Fruit fly (Drosophila melanogaster) whole organism, embryonic: Measurements from ENCODE around the gene Cdc16.
A peak's percentile ranks its signal among the peaks of the same experiment; 100 is the strongest.

Experiments used
- Atf6 ChIP-seq: fragments of 200-800 bp; sonication (Bioruptor generic); IDR thresholded peaks from 2 replicates; pipeline ENCODE4 v1.3.6; 2022; ENCODE audit warnings: missing biosample characterization, missing genetic modification characterization
- CG13123 ChIP-seq: fragments of 200-800 bp; sonication (Bioruptor generic); optimal IDR thresholded peaks from 2 replicates; lab custom pipeline; 2016; ENCODE audit warnings: missing biosample characterization, missing genetic modification characterization
- CG13424 ChIP-seq: fragments of 200-800 bp; sonication (Bioruptor generic); optimal IDR thresholded peaks from 2 replicates; lab custom pipeline; 2019; ENCODE audit warnings: missing biosample characterization, mild to moderate bottlenecking, missing genetic modification characterization, moderate library complexity
- CG14667 ChIP-seq: fragments of 200-800 bp; sonication (Bioruptor generic); IDR thresholded peaks from 2 replicates; pipeline ENCODE4 v1.3.6; 2022; ENCODE audit warnings: missing biosample characterization, missing genetic modification characterization
- CG14965 ChIP-seq: fragments of 200-800 bp; sonication (Bioruptor generic); optimal IDR thresholded peaks from 2 replicates; lab custom pipeline; 2016; ENCODE audit warnings: missing biosample characterization, missing genetic modification characterization, borderline replicate concordance
- CG1602 ChIP-seq: fragments of 200-800 bp; sonication (Bioruptor generic); optimal IDR thresholded peaks from 3 replicates; lab custom pipeline; 2016; ENCODE audit warnings: missing biosample characterization, missing genetic modification characterization
- CG16779 ChIP-seq: fragments of 200-800 bp; sonication (Bioruptor generic); IDR thresholded peaks from 2 replicates; pipeline ENCODE4 v1.3.6; 2022; ENCODE audit warnings: missing biosample characterization, missing genetic modification characterization
- CG17359 ChIP-seq: fragments of 200-800 bp; sonication (Bioruptor generic); optimal IDR thresholded peaks from 3 replicates; lab custom pipeline; 2018; ENCODE audit warnings: missing biosample characterization, mild to moderate bottlenecking, missing genetic modification characterization, moderate library complexity
- CG18262 ChIP-seq: fragments of 200-800 bp; optimal IDR thresholded peaks from 3 replicates; lab custom pipeline; 2019; ENCODE audit warnings: missing biosample characterization, mild to moderate bottlenecking, missing genetic modification characterization, moderate library complexity
- CG31224 ChIP-seq: fragments of 200-800 bp; sonication (Bioruptor generic); IDR thresholded peaks from 2 replicates; pipeline ENCODE4 v1.3.6; 2022; ENCODE audit warnings: missing biosample characterization, missing genetic modification characterization
- CG31441 ChIP-seq: fragments of 200-800 bp; sonication (Bioruptor generic); IDR thresholded peaks from 2 replicates; pipeline ENCODE4 v1.3.6; 2022; ENCODE audit warnings: missing biosample characterization, missing genetic modification characterization
- CG32532 ChIP-seq: fragments of 200-800 bp; sonication (Bioruptor generic); IDR thresholded peaks from 2 replicates; pipeline ENCODE4 v1.3.6; 2022; ENCODE audit warnings: missing biosample characterization, missing genetic modification characterization
- CG32767 ChIP-seq: fragments of 200-800 bp; sonication (Bioruptor generic); IDR thresholded peaks from 2 replicates; pipeline ENCODE4 v1.3.6; 2022; ENCODE audit warnings: missing biosample characterization, missing genetic modification characterization
- CG34224 ChIP-seq: fragments of 200-800 bp; sonication (Bioruptor generic); IDR thresholded peaks from 3 replicates; pipeline ENCODE4 v1.3.6; 2022; ENCODE audit warnings: missing biosample characterization, missing genetic modification characterization; ENCODE audit not compliant: partially characterized antibody
- CG4404 ChIP-seq: fragments of 200-800 bp; sonication (Bioruptor generic); IDR thresholded peaks from 2 replicates; pipeline ENCODE4 v1.3.6; 2022; ENCODE audit warnings: missing biosample characterization, missing genetic modification characterization
- CG4617 ChIP-seq: fragments of 200-800 bp; sonication (Bioruptor generic); optimal IDR thresholded peaks from 3 replicates; lab custom pipeline; 2016; ENCODE audit warnings: missing biosample characterization, missing genetic modification characterization, borderline replicate concordance
- CG6854 ChIP-seq: fragments of 200-800 bp; sonication (Bioruptor generic); optimal IDR thresholded peaks from 3 replicates; lab custom pipeline; 2017; ENCODE audit warnings: missing biosample characterization, mild to moderate bottlenecking, missing genetic modification characterization
- CG8290 ChIP-seq, 3 experiments: fragments of 200-800 bp; sonication (Bioruptor generic); optimal IDR thresholded peaks; 2 replicates each; lab custom pipeline; 2016 to 2019; ENCODE audit warnings: missing biosample characterization in 3 of 3, missing genetic modification characterization in 3 of 3, mild to moderate bottlenecking in 2 of 3, moderate library complexity in 1 of 3
- CG8765 ChIP-seq: fragments of 200-800 bp; sonication (Bioruptor generic); IDR thresholded peaks from 2 replicates; pipeline ENCODE4 v1.3.6; 2022; ENCODE audit warnings: missing biosample characterization, missing genetic modification characterization
- CG8924 ChIP-seq: fragments of 200-800 bp; optimal IDR thresholded peaks from 3 replicates; lab custom pipeline; 2019; ENCODE audit warnings: missing biosample characterization, mild to moderate bottlenecking, missing genetic modification characterization, moderate library complexity
- CG9727 ChIP-seq: fragments of 200-800 bp; sonication (Bioruptor generic); optimal IDR thresholded peaks from 3 replicates; lab custom pipeline; 2017; ENCODE audit warnings: missing biosample characterization, mild to moderate bottlenecking, missing genetic modification characterization
- Dad ChIP-seq: fragments of 200-800 bp; sonication (Bioruptor generic); optimal IDR thresholded peaks from 3 replicates; lab custom pipeline; 2016; ENCODE audit warnings: missing biosample characterization, missing genetic modification characterization
- Dek ChIP-seq: fragments of 200-800 bp; sonication (Bioruptor generic); optimal IDR thresholded peaks from 3 replicates; lab custom pipeline; 2019; ENCODE audit warnings: missing biosample characterization, mild to moderate bottlenecking, missing genetic modification characterization, moderate library complexity
- Drgx ChIP-seq: fragments of 200-800 bp; sonication (Bioruptor generic); IDR thresholded peaks from 2 replicates; pipeline ENCODE4 v1.3.6; 2022; ENCODE audit warnings: missing biosample characterization, missing genetic modification characterization
- Eip74EF ChIP-seq, 2 experiments: fragments of 200-800 bp in 1 of 2; fragments of >200 bp in 1 of 2; sonication (Bioruptor generic) in 1 of 2; optimal IDR thresholded peaks; 2 replicates each; lab custom pipeline; 2017 to 2019; ENCODE audit warnings: missing biosample characterization in 2 of 2, missing genetic modification characterization in 2 of 2, mild to moderate bottlenecking in 1 of 2, moderate library complexity in 1 of 2
- H2.0 ChIP-seq: fragments of 200-800 bp; sonication (Bioruptor generic); IDR thresholded peaks from 2 replicates; pipeline ENCODE4 v1.3.6; 2022; ENCODE audit warnings: missing biosample characterization, missing genetic modification characterization
- HHEX ChIP-seq: fragments of 200-800 bp; sonication (Bioruptor generic); optimal IDR thresholded peaks from 3 replicates; lab custom pipeline; 2017; ENCODE audit warnings: missing biosample characterization, mild to moderate bottlenecking, missing genetic modification characterization, missing genetic modification reagents
- Hand ChIP-seq: fragments of 200-800 bp; sonication (Bioruptor generic); optimal IDR thresholded peaks from 2 replicates; lab custom pipeline; 2017; ENCODE audit warnings: mild to moderate bottlenecking, missing biosample characterization, missing genetic modification reagents, missing genetic modification characterization
- Hmr ChIP-seq: fragments of 200-800 bp; sonication (Bioruptor generic); optimal IDR thresholded peaks from 3 replicates; lab custom pipeline; 2017; ENCODE audit warnings: mild to moderate bottlenecking, missing biosample characterization, missing genetic modification reagents, missing genetic modification characterization
- Kr ChIP-seq: fragments of 200-800 bp; sonication (Bioruptor generic); optimal IDR thresholded peaks from 2 replicates; lab custom pipeline; 2017; ENCODE audit warnings: missing biosample characterization, mild to moderate bottlenecking, missing genetic modification characterization
- MESR4 ChIP-seq: fragments of 200-800 bp; sonication (Bioruptor generic); optimal IDR thresholded peaks from 2 replicates; lab custom pipeline; 2018; ENCODE audit warnings: missing biosample characterization, mild to moderate bottlenecking, missing genetic modification characterization, moderate library complexity
- Max ChIP-seq: fragments of 200-800 bp; sonication (Bioruptor generic); optimal IDR thresholded peaks from 2 replicates; lab custom pipeline; 2016; ENCODE audit warnings: missing biosample characterization, mild to moderate bottlenecking, missing genetic modification characterization
- Nf-YA ChIP-seq: fragments of 200-800 bp; sonication (Bioruptor generic); IDR thresholded peaks from 2 replicates; pipeline ENCODE4 v1.3.6; 2022; ENCODE audit warnings: missing biosample characterization, missing genetic modification characterization
- Poxn ChIP-seq: fragments of 200-800 bp; sonication (Bioruptor generic); IDR thresholded peaks from 2 replicates; pipeline ENCODE4 v1.3.6; 2022; ENCODE audit warnings: missing biosample characterization, missing genetic modification characterization
- Rx ChIP-seq: fragments of 200-800 bp; sonication (Bioruptor generic); IDR thresholded peaks from 2 replicates; pipeline ENCODE4 v1.3.6; 2022; ENCODE audit warnings: missing biosample characterization, missing genetic modification characterization
- Side ChIP-seq: fragments of 200-800 bp; sonication (Bioruptor generic); optimal IDR thresholded peaks from 2 replicates; lab custom pipeline; 2016; ENCODE audit warnings: missing biosample characterization, missing genetic modification characterization
- aop ChIP-seq: fragments of 200-800 bp; sonication (Bioruptor generic); IDR thresholded peaks from 2 replicates; pipeline ENCODE4 v1.3.6; 2022; ENCODE audit warnings: missing biosample characterization, missing genetic modification characterization
- ase ChIP-seq: fragments of 200-800 bp; sonication (Bioruptor generic); IDR thresholded peaks from 3 replicates; pipeline ENCODE4 v1.3.6; 2022; ENCODE audit warnings: missing biosample characterization, missing genetic modification characterization
- cato ChIP-seq: fragments of 200-800 bp; sonication (Bioruptor generic); optimal IDR thresholded peaks from 2 replicates; lab custom pipeline; 2016; ENCODE audit warnings: missing biosample characterization, missing genetic modification characterization, borderline replicate concordance
- corto ChIP-seq: fragments of 200-800 bp; sonication (Bioruptor generic); optimal IDR thresholded peaks from 2 replicates; lab custom pipeline; 2016; ENCODE audit warnings: missing biosample characterization, mild to moderate bottlenecking, missing genetic modification characterization, moderate library complexity
- croc ChIP-seq: fragments of 200-800 bp; sonication (Bioruptor generic); conservative IDR thresholded peaks from 3 replicates; pipeline ENCODE4 v1.3.6; 2022; ENCODE audit warnings: missing biosample characterization, missing genetic modification characterization
- crp ChIP-seq, 2 experiments: fragments of 200-800 bp; sonication (Bioruptor generic); optimal IDR thresholded peaks; 2 replicates in 1 of 2; 3 replicates in 1 of 2; lab custom pipeline; 2017; ENCODE audit warnings: missing biosample characterization in 2 of 2, missing genetic modification characterization in 2 of 2, mild to moderate bottlenecking in 1 of 2, moderate library complexity in 1 of 2
- kah ChIP-seq: fragments of 200-800 bp; sonication (Bioruptor generic); optimal IDR thresholded peaks from 2 replicates; lab custom pipeline; 2018; ENCODE audit warnings: missing biosample characterization, mild to moderate bottlenecking, missing genetic modification characterization
- maf-S ChIP-seq: fragments of 200-800 bp; sonication (Bioruptor generic); optimal IDR thresholded peaks from 2 replicates; lab custom pipeline; 2016; ENCODE audit warnings: missing biosample characterization, missing genetic modification characterization
- mirr ChIP-seq: fragments of 200-800 bp; sonication (Bioruptor generic); optimal IDR thresholded peaks from 3 replicates; lab custom pipeline; 2018; ENCODE audit warnings: missing biosample characterization, mild to moderate bottlenecking, missing genetic modification characterization
- p53 ChIP-seq: fragments of 200-800 bp; sonication (Bioruptor generic); optimal IDR thresholded peaks from 2 replicates; lab custom pipeline; 2016; ENCODE audit warnings: missing biosample characterization, missing genetic modification characterization
- sqz ChIP-seq: fragments of 200-800 bp; sonication (Bioruptor generic); optimal IDR thresholded peaks from 3 replicates; lab custom pipeline; 2018; ENCODE audit warnings: missing biosample characterization, mild to moderate bottlenecking, missing genetic modification characterization
- tgo ChIP-seq: fragments of 200-800 bp; sonication (Bioruptor generic); IDR thresholded peaks from 3 replicates; pipeline ENCODE4 v1.3.6; 2022; ENCODE audit warnings: missing biosample characterization, missing genetic modification characterization
- wek ChIP-seq: fragments of 200-800 bp; sonication (Bioruptor generic); optimal IDR thresholded peaks from 3 replicates; lab custom pipeline; 2018; ENCODE audit warnings: missing biosample characterization, mild to moderate bottlenecking, missing genetic modification characterization, moderate library complexity
- wor ChIP-seq: fragments of 200-800 bp; sonication (Bioruptor generic); IDR thresholded peaks from 2 replicates; pipeline ENCODE4 v1.3.6; 2022; ENCODE audit warnings: missing biosample characterization, missing genetic modification characterization

Cdc16 gene

dm6 chr3R:23295360-23295772, 14.4 kb downstream of the Cdc16 start (continued):
- TF ChIP-seq wek (peak; percentile 36), crp (GFP tag; optimal IDR thresholded peaks at IDR 0.05; lab: Kevin White, UChicago) (no peak), corto (GFP tag; lab: Kevin White, UChicago) (no peak), CG16779 (GFP tag; lab: Robert Waterston, UW) (no peak), CG14965 (GFP tag; lab: Kevin White, UChicago) (no peak), CG1602 (GFP tag; lab: Kevin White, UChicago) (no peak), CG32532 (GFP tag; lab: Robert Waterston, UW) (peak; percentile 42; the same call in 1 of the 2 replicates), CG4617 (GFP tag; lab: Kevin White, UChicago) (no peak), kah (GFP tag; lab: Kevin White, UChicago) (peak; percentile 50), CG8765 (GFP tag; lab: Robert Waterston, UW) (no peak), aop (no peak; the same call in 1 of the 2 replicates), Poxn (no peak), CG18262 (peak; percentile 29), Dad (no peak), CG9727 (GFP tag; lab: Kevin White, UChicago) (peak; percentile 18), MESR4 (GFP tag; lab: Kevin White, UChicago) (no peak), H2.0 (GFP tag; lab: Robert Waterston, UW) (no peak), wor (no peak), CG32767 (GFP tag; lab: Robert Waterston, UW) (peak; percentile 72), CG31224 (GFP tag; lab: Robert Waterston, UW) (no peak), maf-S (GFP tag; lab: Kevin White, UChicago) (no peak), Side (GFP tag; lab: Kevin White, UChicago) (peak; percentile 15), Kr (GFP tag; lab: Kevin White, UChicago) (no peak), tgo (GFP tag; lab: Robert Waterston, UW) (no peak), CG4404 (GFP tag; lab: Robert Waterston, UW) (no peak), Max (GFP tag; lab: Kevin White, UChicago) (no peak), CG31441 (no peak), Atf6 (GFP tag; lab: Robert Waterston, UW) (no peak), sqz (GFP tag; lab: Kevin White, UChicago) (peak; percentile 49), ase (GFP tag; lab: Robert Waterston, UW) (no peak; the same call in 2 of the 3 replicates), cato (GFP tag; lab: Kevin White, UChicago) (no peak), CG34224 (GFP tag; lab: Robert Waterston, UW) (no peak), Drgx (GFP tag; lab: Robert Waterston, UW) (peak; percentile 52; the same call in 1 of the 2 replicates), CG17359 (tag; lab: Kevin White, UChicago) (peak; percentile 8), Nf-YA (peak; percentile 83), Eip74EF (GFP tag; optimal IDR thresholded peaks at IDR 0.05; lab: Kevin White, UChicago) (no peak), CG8924 (peak; percentile 49), Hand (GFP tag; lab: Kevin White, UChicago) (peak; percentile 5), CG13123 (GFP tag; lab: Kevin White, UChicago) (no peak), Dek (no peak), CG8290 (GFP tag; optimal IDR thresholded peaks at IDR 0.05; lab: Kevin White, UChicago) (peak; percentile 62), CG8290 (tag; optimal IDR thresholded peaks at IDR 0.05; lab: Kevin White, UChicago) (peak in 1 of 2 experiments; percentile 68), Rx (GFP tag; lab: Robert Waterston, UW) (no peak), HHEX (no peak), mirr (GFP tag; lab: Kevin White, UChicago) (peak; percentile 60), CG13424 (no peak), croc (GFP tag; lab: Robert Waterston, UW) (no peak), Hmr (GFP tag; lab: Kevin White, UChicago) (peak; percentile 44), CG14667 (GFP tag; lab: Robert Waterston, UW) (no peak), CG6854 (GFP tag; lab: Kevin White, UChicago) (peak; percentile 39), p53 (GFP tag; lab: Kevin White, UChicago) (no peak)
